Worm (Caenorhabditis elegans) whole organism, young adult: Measurements from ENCODE around the gene rmd-1.

Source experiments
- B0035.1 ChIP-seq: sonication (generic microtip); optimal IDR thresholded peaks from 2 replicates; lab custom pipeline; 2016; ENCODE audit warnings: missing genetic modification characterization, mild to moderate bottlenecking, missing compliant biosample characterization, missing genotype, missing genetic modification reagents
- B0336.3 ChIP-seq: fragments of 200-800 bp; sonication (Bioruptor generic); IDR thresholded peaks from 2 replicates; pipeline ENCODE4 v1.3.6; 2022; ENCODE audit warnings: missing genetic modification characterization, missing compliant biosample characterization
- C06A6.2 ChIP-seq: fragments of 200-800 bp; sonication (Bioruptor generic); conservative IDR thresholded peaks from 2 replicates; pipeline ENCODE4 v1.3.6; 2022; ENCODE audit warnings: missing genetic modification characterization, missing compliant biosample characterization
- C17E4.6 ChIP-seq: fragments of 200-800 bp; sonication (Bioruptor generic); IDR thresholded peaks from 2 replicates; pipeline ENCODE4 v1.3.6; 2022; ENCODE audit warnings: missing genetic modification reagents, missing genetic modification characterization, missing compliant biosample characterization
- F49E8.2 ChIP-seq: sonication (generic microtip); optimal IDR thresholded peaks from 3 replicates; lab custom pipeline; 2017; ENCODE audit warnings: missing genetic modification characterization, mild to moderate bottlenecking, missing compliant biosample characterization, antibody characterized with exemption, moderate library complexity; ENCODE audit not compliant: insufficient read depth
- Y53F4B.3 ChIP-seq: fragments of 200-800 bp; sonication (Bioruptor generic); IDR thresholded peaks from 2 replicates; pipeline ENCODE4 v1.3.6; 2022; ENCODE audit warnings: missing genetic modification reagents, missing genetic modification characterization, missing compliant biosample characterization
- Y53G8AR.9 ChIP-seq: fragments of 200-800 bp; sonication (Bioruptor generic); conservative IDR thresholded peaks from 2 replicates; pipeline ENCODE4 v1.3.6; 2022; ENCODE audit warnings: missing genetic modification reagents, missing genetic modification characterization, missing compliant biosample characterization
- Y56A3A.18 ChIP-seq: fragments of 200-800 bp; sonication (Bioruptor generic); IDR thresholded peaks from 2 replicates; pipeline ENCODE4 v1.3.6; 2022; ENCODE audit warnings: missing genetic modification reagents, missing genetic modification characterization, missing compliant biosample characterization
- Y67H2A.10 ChIP-seq: fragments of 200-800 bp; sonication (Bioruptor generic); conservative IDR thresholded peaks from 2 replicates; pipeline ENCODE4 v1.3.6; 2022; ENCODE audit warnings: missing genetic modification reagents, missing genetic modification characterization, missing compliant biosample characterization
- Y79H2A.3 ChIP-seq: fragments of 200-800 bp; sonication (Bioruptor generic); conservative IDR thresholded peaks from 2 replicates; pipeline ENCODE4 v1.3.6; 2022; ENCODE audit warnings: missing genetic modification reagents, missing genetic modification characterization, missing compliant biosample characterization
- ZK185.1 ChIP-seq: sonication (generic microtip); optimal IDR thresholded peaks from 2 replicates; lab custom pipeline; 2016; ENCODE audit warnings: mild to moderate bottlenecking, missing genetic modification characterization, missing compliant biosample characterization; ENCODE audit not compliant: poor library complexity, severe bottlenecking
- akir-1 ChIP-seq: fragments of 200-800 bp; sonication (Bioruptor generic); optimal IDR thresholded peaks from 2 replicates; lab custom pipeline; 2018; ENCODE audit warnings: mild to moderate bottlenecking, missing genetic modification characterization, moderate library complexity, missing compliant biosample characterization
- ama-1 ChIP-seq, 3 experiments: fragments of 150-350 bp in 1 of 3; sonication (generic microtip) in 2 of 3; optimal IDR thresholded peaks; 2 replicates each; lab custom pipeline; 2014 to 2018; ENCODE audit warnings: missing biosample characterization in 2 of 3, missing genetic modification characterization in 2 of 3, missing genetic modification reagents in 2 of 3
- aptf-2 ChIP-seq: fragments of 200-800 bp; sonication (Bioruptor generic); conservative IDR thresholded peaks from 2 replicates; pipeline ENCODE4 v1.3.6; 2022; ENCODE audit warnings: missing genetic modification reagents, missing genetic modification characterization, missing compliant biosample characterization
- aptf-3 ChIP-seq: fragments of 200-800 bp; sonication (Bioruptor generic); IDR thresholded peaks from 2 replicates; pipeline ENCODE4 v1.3.6; 2022; ENCODE audit warnings: missing genetic modification characterization, missing compliant biosample characterization
- athp-1 ChIP-seq: sonication (generic microtip); optimal IDR thresholded peaks from 2 replicates; lab custom pipeline; 2017; ENCODE audit warnings: mild to moderate bottlenecking, missing genetic modification characterization, missing compliant biosample characterization
- attf-5 ChIP-seq: fragments of 200-800 bp; sonication (Bioruptor generic); optimal IDR thresholded peaks from 2 replicates; lab custom pipeline; 2018; ENCODE audit warnings: mild to moderate bottlenecking, missing genetic modification characterization, missing compliant biosample characterization
- attf-6 ChIP-seq: fragments of 200-800 bp; sonication (Bioruptor generic); IDR thresholded peaks from 2 replicates; pipeline ENCODE4 v1.3.6; 2022; ENCODE audit warnings: missing genetic modification reagents, missing genetic modification characterization, missing compliant biosample characterization
- bed-1 ChIP-seq: fragments of 200-800 bp; sonication (Bioruptor generic); IDR thresholded peaks from 2 replicates; pipeline ENCODE4 v1.3.6; 2022; ENCODE audit warnings: missing genetic modification reagents, missing genetic modification characterization, missing compliant biosample characterization
- die-1 ChIP-seq: sonication (generic microtip); optimal IDR thresholded peaks from 2 replicates; lab custom pipeline; 2016; ENCODE audit warnings: missing genotype, mild to moderate bottlenecking, missing genetic modification characterization, missing compliant biosample characterization
- dox-1 ChIP-seq: fragments of 200-800 bp; sonication (Bioruptor generic); IDR thresholded peaks from 2 replicates; pipeline ENCODE4 v1.3.6; 2022; ENCODE audit warnings: missing genetic modification reagents, missing genetic modification characterization, missing compliant biosample characterization
- efl-1 ChIP-seq: fragments of 150-350 bp; optimal IDR thresholded peaks from 2 replicates; lab custom pipeline; 2014; ENCODE audit warnings: missing biosample characterization, missing genetic modification reagents, missing genetic modification characterization
- egl-44 ChIP-seq: fragments of 200-800 bp; sonication (Bioruptor generic); IDR thresholded peaks from 2 replicates; pipeline ENCODE4 v1.3.6; 2022; ENCODE audit warnings: missing genetic modification reagents, missing genetic modification characterization, missing compliant biosample characterization
- ekl-4 ChIP-seq: fragments of 200-800 bp; sonication (Bioruptor generic); IDR thresholded peaks from 2 replicates; pipeline ENCODE4 v1.3.6; 2022; ENCODE audit warnings: missing genetic modification reagents, missing genetic modification characterization, missing compliant biosample characterization
- gei-17 ChIP-seq: fragments of 200-800 bp; sonication (Bioruptor generic); optimal IDR thresholded peaks from 2 replicates; lab custom pipeline; 2018; ENCODE audit warnings: mild to moderate bottlenecking, missing genetic modification characterization, missing compliant biosample characterization
- him-1 ChIP-seq: sonication (generic microtip); optimal IDR thresholded peaks from 2 replicates; lab custom pipeline; 2016; ENCODE audit warnings: missing genotype, missing genetic modification reagents, missing genetic modification characterization, missing compliant biosample characterization
- hlh-12 ChIP-seq: sonication (generic microtip); optimal IDR thresholded peaks from 2 replicates; lab custom pipeline; 2016; ENCODE audit warnings: missing genetic modification characterization, missing compliant biosample characterization
- hmg-1.2 ChIP-seq: fragments of 200-800 bp; sonication (Bioruptor generic); IDR thresholded peaks from 2 replicates; pipeline ENCODE4 v1.3.6; 2022; ENCODE audit warnings: missing genetic modification reagents, missing genetic modification characterization, missing compliant biosample characterization
- hmg-20 ChIP-seq: fragments of 200-800 bp; sonication (Bioruptor generic); IDR thresholded peaks from 2 replicates; pipeline ENCODE4 v1.3.6; 2022; ENCODE audit warnings: missing genetic modification reagents, missing genetic modification characterization, missing compliant biosample characterization
- let-607 ChIP-seq, 2 experiments: fragments of 200-800 bp in 1 of 2; sonication (Bioruptor generic) in 1 of 2; sonication (generic microtip) in 1 of 2; optimal IDR thresholded peaks; 2 replicates each; lab custom pipeline; 2016 to 2018; ENCODE audit warnings: mild to moderate bottlenecking in 2 of 2, missing compliant biosample characterization in 2 of 2, missing genetic modification characterization in 2 of 2, moderate library complexity in 2 of 2, missing genotype in 1 of 2
- lin-40 ChIP-seq: sonication (generic microtip); optimal IDR thresholded peaks from 2 replicates; lab custom pipeline; 2016; ENCODE audit warnings: missing genetic modification characterization, mild to moderate bottlenecking, missing compliant biosample characterization, missing genotype, missing genetic modification reagents
- lin-54 ChIP-seq: fragments of 200-800 bp; sonication (Bioruptor generic); optimal IDR thresholded peaks from 2 replicates; lab custom pipeline; 2018; ENCODE audit warnings: mild to moderate bottlenecking, missing genetic modification characterization, missing compliant biosample characterization
- lsl-1 ChIP-seq: fragments of 200-800 bp; sonication (Bioruptor generic); optimal IDR thresholded peaks from 2 replicates; lab custom pipeline; 2018; ENCODE audit warnings: mild to moderate bottlenecking, missing genetic modification characterization, moderate library complexity, missing compliant biosample characterization
- madf-3 ChIP-seq: fragments of 200-800 bp; sonication (Bioruptor generic); IDR thresholded peaks from 2 replicates; pipeline ENCODE4 v1.3.6; 2022; ENCODE audit warnings: missing genetic modification reagents, missing genetic modification characterization, missing compliant biosample characterization
- madf-6 ChIP-seq: fragments of 200-800 bp; sonication (Bioruptor generic); IDR thresholded peaks from 2 replicates; pipeline ENCODE4 v1.3.6; 2022; ENCODE audit warnings: missing genetic modification reagents, missing genetic modification characterization, missing compliant biosample characterization
- mxl-1 ChIP-seq: sonication (generic microtip); optimal IDR thresholded peaks from 2 replicates; lab custom pipeline; 2016; ENCODE audit warnings: missing genetic modification characterization, missing compliant biosample characterization
- nhr-120 ChIP-seq: fragments of 200-800 bp; sonication (Bioruptor generic); IDR thresholded peaks from 2 replicates; pipeline ENCODE4 v1.3.6; 2022; ENCODE audit warnings: missing genetic modification characterization, missing compliant biosample characterization
- nhr-27 ChIP-seq: fragments of 200-800 bp; sonication (Bioruptor generic); optimal IDR thresholded peaks from 2 replicates; lab custom pipeline; 2018; ENCODE audit warnings: mild to moderate bottlenecking, missing genetic modification characterization, moderate library complexity, missing compliant biosample characterization
- pha-4 ChIP-seq: fragments of 150-350 bp; sonication (generic microtip); optimal IDR thresholded peaks from 2 replicates; lab custom pipeline; 2014; ENCODE audit warnings: missing biosample characterization, missing genetic modification reagents, missing genetic modification characterization
- repo-1 ChIP-seq: sonication (generic microtip); optimal IDR thresholded peaks from 2 replicates; lab custom pipeline; 2017; ENCODE audit warnings: mild to moderate bottlenecking, missing genetic modification characterization, missing compliant biosample characterization
- tlf-1 ChIP-seq: fragments of 200-800 bp; sonication (Bioruptor generic); optimal IDR thresholded peaks from 2 replicates; lab custom pipeline; 2018; ENCODE audit warnings: mild to moderate bottlenecking, missing genetic modification characterization, missing compliant biosample characterization
- unc-62 ChIP-seq: fragments of 150-350 bp; optimal IDR thresholded peaks from 2 replicates; lab custom pipeline; 2014; ENCODE audit warnings: missing biosample characterization, missing genetic modification reagents, missing genetic modification characterization
- xnd-1 ChIP-seq: sonication (generic microtip); optimal IDR thresholded peaks from 2 replicates; lab custom pipeline; 2016; ENCODE audit warnings: missing genotype, missing genetic modification reagents, missing genetic modification characterization, missing compliant biosample characterization
- zfh-2 ChIP-seq: fragments of 200-800 bp; sonication (Bioruptor generic); conservative IDR thresholded peaks from 2 replicates; pipeline ENCODE4 v1.3.6; 2022; ENCODE audit warnings: missing genetic modification reagents, missing genetic modification characterization, missing compliant biosample characterization
- zim-3 ChIP-seq: sonication (generic microtip); optimal IDR thresholded peaks from 2 replicates; lab custom pipeline; 2017; ENCODE audit warnings: mild to moderate bottlenecking, missing genetic modification characterization, moderate library complexity, missing compliant biosample characterization
- ztf-22 ChIP-seq: fragments of 200-800 bp; sonication (Bioruptor generic); optimal IDR thresholded peaks from 2 replicates; lab custom pipeline; 2018; ENCODE audit warnings: mild to moderate bottlenecking, missing genetic modification characterization, moderate library complexity, missing compliant biosample characterization
- ztf-25 ChIP-seq: fragments of 200-800 bp; sonication (Bioruptor generic); IDR thresholded peaks from 2 replicates; pipeline ENCODE4 v1.3.6; 2022; ENCODE audit warnings: missing genetic modification reagents, missing genetic modification characterization, missing compliant biosample characterization

rmd-1 gene

DNA sequence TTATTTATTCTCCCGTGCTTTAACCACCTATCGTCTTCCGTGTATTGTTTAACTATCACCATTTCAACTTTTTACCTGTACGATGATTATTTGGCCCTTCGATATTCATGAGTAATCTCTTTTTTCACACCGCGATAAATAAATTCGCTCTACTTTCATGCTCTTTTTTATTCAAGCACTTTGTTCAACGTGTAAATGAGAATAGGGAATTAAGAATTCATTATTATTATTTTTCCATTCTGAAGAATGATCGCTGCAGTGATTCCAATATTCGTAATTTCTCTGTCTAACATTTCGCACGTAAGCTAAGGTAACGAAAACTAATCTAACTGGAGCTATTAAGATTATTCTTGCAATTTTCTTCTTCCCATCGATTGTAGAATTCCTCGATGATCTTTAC lies 10.2 kb upstream of the rmd-1 start, which contains the start of gene T05G5.4 (continued):
- TF ChIP-seq attf-6 (GFP tag; lab: Robert Waterston, UW) (peak; percentile 37; the same call in 1 of the 2 replicates), nhr-27 (no peak), him-1 (tag; lab: Kevin White, UChicago) (peak; percentile 90), bed-1 (GFP tag; lab: Robert Waterston, UW) (no peak), tlf-1 (GFP tag; lab: Kevin White, UChicago) (peak; percentile 39), akir-1 (GFP tag; lab: Kevin White, UChicago) (no peak), lsl-1 (GFP tag; lab: Kevin White, UChicago) (peak; percentile 37), B0336.3 (GFP tag; lab: Robert Waterston, UW) (0 out of 2 replicates have a peak, but pooled peaks have one; percentile 47), egl-44 (GFP tag; lab: Robert Waterston, UW) (no peak), madf-3 (GFP tag; lab: Robert Waterston, UW) (0 out of 2 replicates have a peak, but pooled peaks have one; percentile 38), efl-1 (GFP tag; lab: Kevin White, UChicago) (no peak), ama-1 (optimal IDR thresholded peaks at IDR 0.05; lab: Kevin White, UChicago) (no peak), ama-1 (GFP tag; optimal IDR thresholded peaks at IDR 0.05; lab: Kevin White, UChicago) (no peak), unc-62 (GFP tag; lab: Kevin White, UChicago) (no peak), die-1 (tag; lab: Kevin White, UChicago) (no peak), ztf-22 (GFP tag; lab: Kevin White, UChicago) (no peak), zim-3 (tag; lab: Kevin White, UChicago) (no peak), aptf-3 (GFP tag; lab: Robert Waterston, UW) (no peak), Y53F4B.3 (GFP tag; lab: Robert Waterston, UW) (no peak), pha-4 (tag; lab: Kevin White, UChicago) (no peak), zfh-2 (GFP tag; lab: Robert Waterston, UW) (no peak), aptf-2 (GFP tag; lab: Robert Waterston, UW) (no peak), xnd-1 (tag; lab: Kevin White, UChicago) (no peak), dox-1 (GFP tag; lab: Robert Waterston, UW) (no peak), ekl-4 (GFP tag; lab: Robert Waterston, UW) (peak; percentile 8; the same call in 1 of the 2 replicates), attf-5 (GFP tag; lab: Kevin White, UChicago) (no peak), lin-40 (no peak)
- TF ChIP-seq, all 124 proteins: peak for 25

ce11 chrIII:9751074-9751473 lies 7.8 kb upstream of the rmd-1 start, which contains the start of gene T05G5.5:
T05G5.5 (minus strand) TSS chrIII:9751432.
- TF ChIP-seq aptf-3 (GFP tag; lab: Robert Waterston, UW) (no peak), let-607 (tag; optimal IDR thresholded peaks at IDR 0.05; lab: Kevin White, UChicago) (no peak), ztf-25 (GFP tag; lab: Robert Waterston, UW) (no peak), B0035.1 (no peak), repo-1 (tag; lab: Kevin White, UChicago) (peak; percentile 65), hmg-1.2 (GFP tag; lab: Robert Waterston, UW) (no peak), hmg-20 (GFP tag; lab: Robert Waterston, UW) (no peak), ztf-22 (GFP tag; lab: Kevin White, UChicago) (no peak), mxl-1 (tag; lab: Kevin White, UChicago) (no peak), athp-1 (tag; lab: Kevin White, UChicago) (no peak), Y53F4B.3 (GFP tag; lab: Robert Waterston, UW) (no peak), zfh-2 (GFP tag; lab: Robert Waterston, UW) (no peak), Y56A3A.18 (GFP tag; lab: Robert Waterston, UW) (peak; percentile 44; the same call in 1 of the 2 replicates), B0336.3 (GFP tag; lab: Robert Waterston, UW) (no peak), C06A6.2 (no peak), C17E4.6 (GFP tag; lab: Robert Waterston, UW) (no peak), Y53G8AR.9 (GFP tag; lab: Robert Waterston, UW) (peak; percentile 68; the same call in 1 of the 2 replicates), lin-54 (peak; percentile 36), madf-3 (GFP tag; lab: Robert Waterston, UW) (no peak), Y67H2A.10 (no peak), F49E8.2 (tag; lab: Kevin White, UChicago) (no peak), madf-6 (GFP tag; lab: Robert Waterston, UW) (peak; percentile 28; the same call in 1 of the 2 replicates), Y79H2A.3 (GFP tag; lab: Robert Waterston, UW) (no peak), nhr-120 (no peak), gei-17 (GFP tag; lab: Kevin White, UChicago) (no peak), ZK185.1 (tag; lab: Kevin White, UChicago) (no peak), hlh-12 (tag; lab: Kevin White, UChicago) (no peak)
